Fruit fly (Drosophila melanogaster) ovary, adult (tissue): ENCODE measurements around the gene nau.

Experiments used
- CG17801 ChIP-seq: fragments of 200-800 bp; optimal IDR thresholded peaks from 2 replicates; lab custom pipeline; 2019; ENCODE audit warnings: missing biosample characterization, mild to moderate bottlenecking, missing genetic modification characterization, moderate library complexity; ENCODE audit not compliant: partially characterized antibody

Gene nau

dm6 chr3R:23714852-23715251 is 3.3 kb downstream of the nau start:
- TF ChIP-seq CG17801 (GFP tag; lab: Kevin White, UChicago): no peak

- no peak for TF ChIP-seq CG17801 (GFP tag; lab: Kevin White, UChicago)
These were observed 4.3 kb downstream of the nau start for dm6 chr3R:23713901-23714300.

- no peak for TF ChIP-seq CG17801 (GFP tag; lab: Kevin White, UChicago)
These were observed 7.0 kb downstream of the nau start, which contains the start of gene CG10300 for dm6 chr3R:23711195-23711594. Gene CG10300 (plus strand): TSS chr3R:23711527.

- TF ChIP-seq CG17801 (GFP tag; lab: Kevin White, UChicago): no peak
These were observed 8.5 kb downstream of the nau start, which contains the start of gene CG10301 for dm6 chr3R:23709508-23710208. Gene CG10301 (plus strand): TSS chr3R:23710158.

dm6 chr3R:23704383-23705033 is 13.6 kb downstream of the nau start, which contains the start of gene Gba1b:
Gene Gba1b (plus strand): TSS chr3R:23704804.
- TF ChIP-seq CG17801 (GFP tag; lab: Kevin White, UChicago): no peak

dm6 chr3R:23702461-23702860 is 15.7 kb downstream of the nau start, which contains the start of gene Qsox4:
Gene Qsox4 (plus strand): TSS chr3R:23702761.
- no peak for TF ChIP-seq CG17801 (GFP tag; lab: Kevin White, UChicago)

- TF ChIP-seq CG17801 (GFP tag; lab: Kevin White, UChicago): no peak
These were observed 17.8 kb downstream of the nau start, which contains the start of the genes CG31468 and Gba1a for dm6 chr3R:23700304-23700767. Gene CG31468 (minus strand): TSS chr3R:23700354. Gene Gba1a (plus strand): TSS chr3R:23700621.

- no peak for TF ChIP-seq CG17801 (GFP tag; lab: Kevin White, UChicago)
These were observed 19.3 kb downstream of the nau start, which contains the start of gene prt for dm6 chr3R:23698835-23699234. Gene prt (minus strand): TSS chr3R:23699027.

- TF ChIP-seq CG17801 (GFP tag; lab: Kevin White, UChicago): no peak
These were observed 22.0 kb downstream of the nau start, which contains the start of gene CG10252 for dm6 chr3R:23696145-23696544. Gene CG10252 (minus strand): TSS chr3R:23696245.

dm6 chr3R:23694579-23695033 is 23.6 kb downstream of the nau start, which contains the start of gene CG10254:
Gene CG10254 (minus strand): TSS chr3R:23694983.
- TF ChIP-seq CG17801 (GFP tag; lab: Kevin White, UChicago): no peak

dm6 chr3R:23686924-23687323 is 31.2 kb downstream of the nau start:
- TF ChIP-seq CG17801 (GFP tag; lab: Kevin White, UChicago): no peak

dm6 chr3R:23685955-23686354 is 32.2 kb downstream of the nau start, which contains the start of gene SPE:
Gene SPE (plus strand): TSS chr3R:23686255.
- no peak for TF ChIP-seq CG17801 (GFP tag; lab: Kevin White, UChicago)

dm6 chr3R:23683757-23684156 is 34.4 kb downstream of the nau start, which contains the start of gene CG18754:
Gene CG18754 (plus strand): TSS chr3R:23684057.
- no peak for TF ChIP-seq CG17801 (GFP tag; lab: Kevin White, UChicago)

dm6 chr3R:23682203-23682602 is 36.0 kb downstream of the nau start, which contains the start of gene CG16710:
Gene CG16710 (plus strand): TSS chr3R:23682503.
- TF ChIP-seq CG17801 (GFP tag; lab: Kevin White, UChicago): no peak

dm6 chr3R:23679911-23680336 is 38.2 kb downstream of the nau start, which contains the start of gene eIF3d1:
Gene eIF3d1 (plus strand): TSS chr3R:23680039.
- peak; percentile 0 for TF ChIP-seq CG17801 (GFP tag; lab: Kevin White, UChicago)
